Worm (Caenorhabditis elegans) whole organism, young adult: ENCODE results near the gene bir-1.

ENCODE experiments used
- bed-1 ChIP-seq: fragments of 200-800 bp; sonication (Bioruptor generic); IDR thresholded peaks from 2 replicates; pipeline ENCODE4 v1.3.6; 2022; ENCODE audit warnings: missing genetic modification reagents, missing genetic modification characterization, missing compliant biosample characterization
- ceh-27 ChIP-seq: fragments of 200-800 bp; sonication (Bioruptor generic); optimal IDR thresholded peaks from 2 replicates; lab custom pipeline; 2018; ENCODE audit warnings: mild to moderate bottlenecking, missing genetic modification characterization, moderate library complexity, missing compliant biosample characterization
- snpc-1.3 ChIP-seq: sonication (generic microtip); optimal IDR thresholded peaks from 2 replicates; lab custom pipeline; 2017; ENCODE audit warnings: missing genetic modification characterization, mild to moderate bottlenecking, missing compliant biosample characterization, antibody characterized with exemption, moderate library complexity, missing genotype, missing genetic modification reagents; ENCODE audit not compliant: insufficient read depth
- snpc-3.4 ChIP-seq: sonication (generic microtip); optimal IDR thresholded peaks from 2 replicates; lab custom pipeline; 2017; ENCODE audit warnings: missing genetic modification characterization, mild to moderate bottlenecking, missing compliant biosample characterization, antibody characterized with exemption, moderate library complexity, missing genotype, missing genetic modification reagents
- sptf-2 ChIP-seq: fragments of 200-800 bp; sonication (Bioruptor generic); optimal IDR thresholded peaks from 2 replicates; lab custom pipeline; 2018; ENCODE audit warnings: mild to moderate bottlenecking, missing genetic modification characterization, missing compliant biosample characterization

- TF ChIP-seq ceh-27 (GFP tag; lab: Kevin White, UChicago) = no peak
- TF ChIP-seq snpc-1.3 (tag; lab: Kevin White, UChicago) = no peak
- no peak for TF ChIP-seq sptf-2 (GFP tag; lab: Kevin White, UChicago)
- TF ChIP-seq snpc-3.4 (tag; lab: Kevin White, UChicago) = no peak
- no peak for TF ChIP-seq bed-1 (GFP tag; lab: Robert Waterston, UW)
These were observed 29.6 kb downstream of the bir-1 start for ce11 chrV:11673746-11674365.
